Worm (Caenorhabditis elegans): ENCODE measurements around the gene rif-1.2.

DNA sequence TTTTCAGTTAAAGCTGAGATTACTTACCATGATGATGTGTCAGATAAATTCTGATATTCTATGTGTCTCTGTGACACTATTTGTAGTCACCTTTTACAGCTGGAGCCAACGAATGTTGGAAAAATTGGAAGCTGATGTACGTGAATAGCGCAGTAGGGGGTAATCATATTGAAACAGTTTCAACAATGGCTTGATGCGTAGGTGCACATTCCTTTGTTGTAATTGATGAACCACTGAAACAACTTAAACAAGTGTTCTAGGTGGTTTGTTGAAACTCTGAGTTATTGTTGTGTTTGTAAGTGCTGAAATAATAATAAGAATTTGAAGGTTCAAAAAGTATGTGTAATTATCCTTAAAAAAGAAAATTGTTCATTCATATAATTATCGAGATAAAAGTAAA, 14.6 kb downstream of the rif-1.2 start, which contains the start of gene nspc-12:
- TF ChIP-seq W03F9.2 (tag; optimal IDR thresholded peaks at IDR 0.05) = no peak
- no peak for TF ChIP-seq him-1 (tag; optimal IDR thresholded peaks at IDR 0.05)

All from whole organism, L4/young adult.